In genomic region chrX:13716313-13716712, ce11 we compare ENCODE assay signal across 1 worm cellular context.
A peak's percentile ranks its signal among the peaks of the same experiment; 100 is the strongest.
TF ChIP-seq lines count a peak whose summit lies in the region.

No protein-coding gene starts in this region.

TF ChIP-seq in whole organism, L1 larva, 84 proteins besides CTCF, POLR2A, EP300 and RAD21 (continued from another document):
- no peak for TF ChIP-seq jun-1 (tag; optimal IDR thresholded peaks at IDR 0.05; lab: Kevin White, UChicago)
- TF ChIP-seq nhr-71 (tag; optimal IDR thresholded peaks at IDR 0.05; lab: Kevin White, UChicago), result peak; percentile 71
- peak; percentile 29 for TF ChIP-seq tbx-2 (tag; optimal IDR thresholded peaks at IDR 0.05; lab: Kevin White, UChicago)
- peak; percentile 32 for TF ChIP-seq elt-2 (tag; optimal IDR thresholded peaks at IDR 0.05; lab: Kevin White, UChicago)
- TF ChIP-seq lin-35 (GFP tag; optimal IDR thresholded peaks at IDR 0.05; lab: Kevin White, UChicago), result peak in 1 of 2 experiments; percentile 50
- peak; percentile 67 for TF ChIP-seq rnt-1 (tag; optimal IDR thresholded peaks at IDR 0.05; lab: Kevin White, UChicago)
- TF ChIP-seq nhr-20 (tag; optimal IDR thresholded peaks at IDR 0.05; lab: Kevin White, UChicago), result peak; percentile 67
- TF ChIP-seq sptf-1 (tag; optimal IDR thresholded peaks at IDR 0.05; lab: Kevin White, UChicago), result no peak
- TF ChIP-seq C16A3.4 (tag; optimal IDR thresholded peaks at IDR 0.05; lab: Kevin White, UChicago), result peak; percentile 36
- no peak for TF ChIP-seq fkh-10 (GFP tag; optimal IDR thresholded peaks at IDR 0.05; lab: Kevin White, UChicago)
- TF ChIP-seq pag-3 (tag; optimal IDR thresholded peaks at IDR 0.05; lab: Kevin White, UChicago; ENCODE audit: borderline replicate concordance, insufficient read depth), result no peak
